Worm (Caenorhabditis elegans) whole organism, mixed stage, embryonic: ENCODE data around the gene lin-42.

Experiments
- blmp-1 ChIP-seq: fragments of 150-350 bp; optimal IDR thresholded peaks from 2 replicates; lab custom pipeline; 2014; ENCODE audit warnings: missing biosample characterization, missing genetic modification characterization
- cnd-1 ChIP-seq: fragments of 200-800 bp; sonication (Bioruptor generic); optimal IDR thresholded peaks from 2 replicates; lab custom pipeline; 2018; ENCODE audit warnings: mild to moderate bottlenecking, missing genetic modification characterization, missing compliant biosample characterization
- mab-5 ChIP-seq: fragments of 150-350 bp; optimal IDR thresholded peaks from 2 replicates; lab custom pipeline; 2014; ENCODE audit warnings: missing biosample characterization, missing genetic modification characterization
- mls-2 ChIP-seq: sonication (generic microtip); optimal IDR thresholded peaks from 2 replicates; lab custom pipeline; 2016; ENCODE audit warnings: mild to moderate bottlenecking, missing genetic modification characterization, moderate library complexity, missing compliant biosample characterization
- snpc-4 ChIP-seq: fragments of 150-350 bp; optimal IDR thresholded peaks from 2 replicates; lab custom pipeline; 2014; ENCODE audit warnings: missing biosample characterization, missing genetic modification characterization
- sptf-1 ChIP-seq: sonication (generic microtip); optimal IDR thresholded peaks from 2 replicates; lab custom pipeline; 2017; ENCODE audit warnings: mild to moderate bottlenecking, missing genetic modification characterization, moderate library complexity, missing compliant biosample characterization
- zip-8 ChIP-seq: fragments of 150-350 bp; optimal IDR thresholded peaks from 2 replicates; lab custom pipeline; 2014; ENCODE audit warnings: missing biosample characterization, missing genetic modification characterization

- TF ChIP-seq zip-8 = no peak
- TF ChIP-seq blmp-1 = no peak
- no peak for TF ChIP-seq cnd-1 (tag; lab: Kevin White, UChicago)
- no peak for TF ChIP-seq snpc-4 (tag; lab: Kevin White, UChicago)
- TF ChIP-seq sptf-1 (tag; lab: Kevin White, UChicago) = no peak
- TF ChIP-seq mls-2 = no peak
- TF ChIP-seq mab-5 (tag; lab: Kevin White, UChicago) = no peak
Observed at ce11 chrII:1217269-1217668, 34.9 kb downstream of the lin-42 start.
